Fruit fly (Drosophila melanogaster) whole organism, embryonic: ENCODE results near the gene CG31800.

Experiments used
- C15 ChIP-seq: fragments of 200-800 bp; sonication (Bioruptor generic); IDR thresholded peaks from 3 replicates; pipeline ENCODE4 v1.3.6; 2022; ENCODE audit warnings: missing biosample characterization, missing genetic modification characterization
- CG10366 ChIP-seq: fragments of 200-800 bp; sonication (Bioruptor generic); IDR thresholded peaks from 2 replicates; pipeline ENCODE4 v1.3.6; 2022; ENCODE audit warnings: missing biosample characterization, missing genetic modification characterization
- CG12659 ChIP-seq: fragments of 200-800 bp; sonication (Bioruptor generic); optimal IDR thresholded peaks from 3 replicates; lab custom pipeline; 2017; ENCODE audit warnings: mild to moderate bottlenecking, missing biosample characterization, missing genetic modification reagents, missing genetic modification characterization
- CG13775 ChIP-seq: fragments of 200-800 bp; sonication (Bioruptor generic); optimal IDR thresholded peaks from 3 replicates; lab custom pipeline; 2017; ENCODE audit warnings: missing biosample characterization, mild to moderate bottlenecking, missing genetic modification characterization
- CG14860 ChIP-seq: fragments of 200-800 bp; sonication (Bioruptor generic); IDR thresholded peaks from 3 replicates; pipeline ENCODE4 v1.3.6; 2022; ENCODE audit warnings: missing biosample characterization, missing genetic modification characterization; ENCODE audit not compliant: partially characterized antibody
- CG17328 ChIP-seq: fragments of 200-800 bp; sonication (Bioruptor generic); IDR thresholded peaks from 2 replicates; pipeline ENCODE4 v1.3.6; 2022; ENCODE audit warnings: missing biosample characterization, missing genetic modification characterization
- CG17359 ChIP-seq: fragments of 200-800 bp; sonication (Bioruptor generic); optimal IDR thresholded peaks from 3 replicates; lab custom pipeline; 2018; ENCODE audit warnings: missing biosample characterization, mild to moderate bottlenecking, missing genetic modification characterization, moderate library complexity
- CG18764 ChIP-seq: fragments of 200-800 bp; sonication (Bioruptor generic); optimal IDR thresholded peaks from 3 replicates; lab custom pipeline; 2016; ENCODE audit warnings: missing biosample characterization, missing genetic modification characterization
- CG2678 ChIP-seq: fragments of 200-800 bp; sonication (Bioruptor generic); optimal IDR thresholded peaks from 3 replicates; lab custom pipeline; 2019; ENCODE audit warnings: missing biosample characterization, mild to moderate bottlenecking, missing genetic modification characterization, moderate library complexity
- CG30020 ChIP-seq: fragments of 200-800 bp; optimal IDR thresholded peaks from 2 replicates; lab custom pipeline; 2019; ENCODE audit warnings: missing biosample characterization, mild to moderate bottlenecking, missing genetic modification characterization, moderate library complexity
- CG30403 ChIP-seq: fragments of 200-800 bp; sonication (Bioruptor generic); optimal IDR thresholded peaks from 3 replicates; lab custom pipeline; 2016; ENCODE audit warnings: missing biosample characterization, missing genetic modification characterization
- CG34376 ChIP-seq: fragments of 200-800 bp; sonication (Bioruptor generic); optimal IDR thresholded peaks from 2 replicates; lab custom pipeline; 2018; ENCODE audit warnings: missing biosample characterization, mild to moderate bottlenecking, missing genetic modification characterization
- CG4820 ChIP-seq: fragments of 200-800 bp; sonication (Bioruptor generic); optimal IDR thresholded peaks from 3 replicates; lab custom pipeline; 2016; ENCODE audit warnings: missing biosample characterization, missing genetic modification characterization
- CG6765 ChIP-seq: fragments of 200-800 bp; sonication (Bioruptor generic); optimal IDR thresholded peaks from 3 replicates; lab custom pipeline; 2017; ENCODE audit warnings: missing biosample characterization, mild to moderate bottlenecking, missing genetic modification characterization
- CG7786 ChIP-seq: fragments of 200-800 bp; sonication (Bioruptor generic); optimal IDR thresholded peaks from 2 replicates; lab custom pipeline; 2016; ENCODE audit warnings: missing biosample characterization, missing genetic modification characterization
- CG8281 ChIP-seq: fragments of 200-800 bp; sonication (Bioruptor generic); optimal IDR thresholded peaks from 2 replicates; lab custom pipeline; 2018; ENCODE audit warnings: missing biosample characterization, mild to moderate bottlenecking, missing genetic modification characterization, moderate library complexity
- CG8765 ChIP-seq: fragments of 200-800 bp; sonication (Bioruptor generic); IDR thresholded peaks from 2 replicates; pipeline ENCODE4 v1.3.6; 2022; ENCODE audit warnings: missing biosample characterization, missing genetic modification characterization
- Chrac-16 ChIP-seq: fragments of 200-800 bp; sonication (Bioruptor generic); optimal IDR thresholded peaks from 3 replicates; lab custom pipeline; 2016; ENCODE audit warnings: missing biosample characterization, missing genetic modification characterization
- Deaf1 ChIP-seq: fragments of 200-800 bp; optimal IDR thresholded peaks from 3 replicates; lab custom pipeline; 2019; ENCODE audit warnings: missing biosample characterization, mild to moderate bottlenecking, missing genetic modification characterization, moderate library complexity
- Kr ChIP-seq: fragments of 200-800 bp; sonication (Bioruptor generic); optimal IDR thresholded peaks from 2 replicates; lab custom pipeline; 2017; ENCODE audit warnings: missing biosample characterization, mild to moderate bottlenecking, missing genetic modification characterization
- Meics ChIP-seq: fragments of 200-800 bp; sonication (Bioruptor generic); optimal IDR thresholded peaks from 2 replicates; lab custom pipeline; 2017; ENCODE audit warnings: missing biosample characterization, mild to moderate bottlenecking, missing genetic modification characterization
- Myb ChIP-seq: fragments of 200-800 bp; sonication (Bioruptor generic); optimal IDR thresholded peaks from 2 replicates; lab custom pipeline; 2016; ENCODE audit warnings: missing biosample characterization, missing genetic modification characterization
- NFAT ChIP-seq: fragments of 200-800 bp; sonication (Bioruptor generic); IDR thresholded peaks from 2 replicates; pipeline ENCODE4 v1.3.6; 2022; ENCODE audit warnings: missing biosample characterization, missing genetic modification characterization
- NfI ChIP-seq: fragments of 200-800 bp; sonication (Bioruptor generic); optimal IDR thresholded peaks from 3 replicates; lab custom pipeline; 2018; ENCODE audit warnings: missing biosample characterization, mild to moderate bottlenecking, missing genetic modification characterization, moderate library complexity
- Optix ChIP-seq: fragments of 200-800 bp; sonication (Bioruptor generic); IDR thresholded peaks from 3 replicates; pipeline ENCODE4 v1.3.6; 2022; ENCODE audit warnings: missing biosample characterization, missing genetic modification characterization
- Ptx1 ChIP-seq: fragments of 200-800 bp; sonication (Bioruptor generic); IDR thresholded peaks from 2 replicates; pipeline ENCODE4 v1.3.6; 2022; ENCODE audit warnings: missing biosample characterization, missing genetic modification characterization
- Sin3A ChIP-seq: fragments of >200 bp; optimal IDR thresholded peaks from 2 replicates; lab custom pipeline; 2018
- aop ChIP-seq: fragments of 200-800 bp; sonication (Bioruptor generic); IDR thresholded peaks from 2 replicates; pipeline ENCODE4 v1.3.6; 2022; ENCODE audit warnings: missing biosample characterization, missing genetic modification characterization
- ato ChIP-seq: fragments of 200-800 bp; sonication (Bioruptor generic); IDR thresholded peaks from 2 replicates; pipeline ENCODE4 v1.3.6; 2022; ENCODE audit warnings: missing biosample characterization, missing genetic modification characterization; ENCODE audit not compliant: partially characterized antibody
- cato ChIP-seq: fragments of 200-800 bp; sonication (Bioruptor generic); optimal IDR thresholded peaks from 2 replicates; lab custom pipeline; 2016; ENCODE audit warnings: missing biosample characterization, missing genetic modification characterization, borderline replicate concordance
- cg ChIP-seq: fragments of 200-800 bp; sonication (Bioruptor generic); optimal IDR thresholded peaks from 3 replicates; lab custom pipeline; 2019; ENCODE audit warnings: missing biosample characterization, mild to moderate bottlenecking, missing genetic modification characterization, moderate library complexity
- dpn ChIP-seq, 2 experiments: fragments of 200-800 bp; sonication (Bioruptor generic); optimal IDR thresholded peaks; 3 replicates each; lab custom pipeline; 2016; ENCODE audit warnings: missing biosample characterization in 2 of 2, missing genetic modification characterization in 2 of 2
- esg ChIP-seq: fragments of 200-800 bp; sonication (Bioruptor generic); conservative IDR thresholded peaks from 2 replicates; pipeline ENCODE4 v1.3.6; 2022; ENCODE audit warnings: missing biosample characterization, missing genetic modification characterization
- fd64A ChIP-seq: fragments of 200-800 bp; sonication (Bioruptor generic); optimal IDR thresholded peaks from 3 replicates; lab custom pipeline; 2018; ENCODE audit warnings: missing biosample characterization, mild to moderate bottlenecking, missing genetic modification characterization
- gcm ChIP-seq: fragments of 200-800 bp; sonication (Bioruptor generic); optimal IDR thresholded peaks from 2 replicates; lab custom pipeline; 2019; ENCODE audit warnings: missing biosample characterization, mild to moderate bottlenecking, missing genetic modification characterization, moderate library complexity
- gcm2 ChIP-seq: fragments of 200-800 bp; sonication (Bioruptor generic); optimal IDR thresholded peaks from 2 replicates; lab custom pipeline; 2016; ENCODE audit warnings: missing biosample characterization, missing genetic modification characterization
- gsb ChIP-seq: fragments of 200-800 bp; sonication (Bioruptor generic); IDR thresholded peaks from 2 replicates; pipeline ENCODE4 v1.3.6; 2022; ENCODE audit warnings: missing biosample characterization, missing genetic modification characterization
- gsb-n ChIP-seq: fragments of 200-800 bp; sonication (Bioruptor generic); optimal IDR thresholded peaks from 3 replicates; lab custom pipeline; 2018; ENCODE audit warnings: missing biosample characterization, mild to moderate bottlenecking, missing genetic modification characterization
- ind ChIP-seq: fragments of 200-800 bp; sonication (Bioruptor generic); optimal IDR thresholded peaks from 3 replicates; lab custom pipeline; 2016; ENCODE audit warnings: missing biosample characterization, missing genetic modification characterization
- lab ChIP-seq: fragments of 200-800 bp; sonication (Bioruptor generic); optimal IDR thresholded peaks from 3 replicates; lab custom pipeline; 2017; ENCODE audit warnings: missing biosample characterization, missing genetic modification characterization, mild to moderate bottlenecking, moderate library complexity, missing genetic modification reagents
- lmd ChIP-seq: fragments of 200-800 bp; sonication (Bioruptor generic); IDR thresholded peaks from 2 replicates; pipeline ENCODE4 v1.3.6; 2022; ENCODE audit warnings: missing biosample characterization, missing genetic modification characterization
- phol ChIP-seq: fragments of 200-800 bp; sonication (Bioruptor generic); optimal IDR thresholded peaks from 3 replicates; lab custom pipeline; 2018; ENCODE audit warnings: missing biosample characterization, mild to moderate bottlenecking, missing genetic modification characterization, moderate library complexity
- pita ChIP-seq: fragments of 200-800 bp; sonication (Bioruptor generic); optimal IDR thresholded peaks from 2 replicates; lab custom pipeline; 2017; ENCODE audit warnings: missing biosample characterization, mild to moderate bottlenecking, missing genetic modification characterization
- salm ChIP-seq: fragments of 200-800 bp; sonication (Bioruptor generic); optimal IDR thresholded peaks from 2 replicates; lab custom pipeline; 2018; ENCODE audit warnings: missing biosample characterization, mild to moderate bottlenecking, missing genetic modification characterization
- seq ChIP-seq: fragments of 200-800 bp; sonication (Bioruptor generic); IDR thresholded peaks from 2 replicates; pipeline ENCODE4 v1.3.6; 2022; ENCODE audit warnings: missing biosample characterization, missing genetic modification characterization
- sisA ChIP-seq: fragments of 200-800 bp; sonication (Bioruptor generic); IDR thresholded peaks from 2 replicates; pipeline ENCODE4 v1.3.6; 2022; ENCODE audit warnings: missing biosample characterization, missing genetic modification characterization
- slou ChIP-seq: fragments of 200-800 bp; sonication (Bioruptor generic); optimal IDR thresholded peaks from 3 replicates; lab custom pipeline; 2016; ENCODE audit warnings: missing biosample characterization, missing genetic modification characterization
- so ChIP-seq: fragments of 200-800 bp; sonication (Bioruptor generic); IDR thresholded peaks from 3 replicates; pipeline ENCODE4 v1.3.6; 2022; ENCODE audit warnings: missing biosample characterization, missing genetic modification characterization
- unpg ChIP-seq: fragments of 200-800 bp; sonication (Bioruptor generic); optimal IDR thresholded peaks from 3 replicates; lab custom pipeline; 2018; ENCODE audit warnings: missing biosample characterization, mild to moderate bottlenecking, missing genetic modification characterization, moderate library complexity

Gene CG31800

DNA sequence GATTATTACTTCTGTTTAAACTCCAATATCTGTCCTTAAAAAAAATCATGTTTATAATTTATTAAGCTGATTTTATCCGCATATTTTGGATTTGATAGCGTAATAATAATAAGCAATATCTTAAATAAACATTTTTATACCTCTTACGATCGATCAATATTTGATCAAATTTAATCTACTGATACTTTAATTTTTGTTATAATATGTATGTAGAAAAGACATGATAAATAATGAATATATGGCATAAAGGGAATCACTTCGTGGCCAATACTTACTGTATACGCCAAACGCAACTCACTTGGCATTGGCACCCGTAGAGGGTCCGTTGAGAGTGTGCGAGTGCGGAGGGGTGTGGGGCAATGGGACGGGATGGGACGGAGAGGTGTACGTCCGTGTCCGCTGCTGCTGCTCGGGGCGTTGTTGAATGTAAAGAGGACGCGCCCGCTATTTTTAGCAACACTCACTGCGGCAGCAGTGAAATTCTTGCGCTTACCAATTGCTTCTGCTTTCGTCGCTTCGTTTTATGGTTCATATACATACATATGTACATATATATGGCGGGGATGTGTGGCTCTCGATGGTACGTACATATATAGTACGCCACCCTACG, 1.8 kb upstream of the CG31800 start (continued):
- TF ChIP-seq NfI (GFP tag; lab: Kevin White, UChicago) (peak; percentile 3), ind (GFP tag; lab: Kevin White, UChicago) (peak; percentile 13), Meics (GFP tag; lab: Kevin White, UChicago) (peak; percentile 41), pita (GFP tag; lab: Kevin White, UChicago) (no peak), Sin3A (lab: Kevin White, UChicago) (no peak), lab (GFP tag; lab: Kevin White, UChicago) (no peak), CG17359 (tag; lab: Kevin White, UChicago) (no peak), gsb (GFP tag; lab: Robert Waterston, UW) (no peak), so (no peak), Kr (GFP tag; lab: Kevin White, UChicago) (no peak), CG17328 (no peak), CG30403 (GFP tag; lab: Kevin White, UChicago) (peak; percentile 41), gcm2 (GFP tag; lab: Kevin White, UChicago) (no peak), NFAT (GFP tag; lab: Robert Waterston, UW) (0 out of 2 replicates have a peak, but pooled peaks have one; percentile 14), aop (GFP tag; lab: Robert Waterston, UW) (no peak), unpg (GFP tag; lab: Kevin White, UChicago) (no peak), Optix (no peak), CG6765 (GFP tag; lab: Kevin White, UChicago) (no peak), CG4820 (GFP tag; lab: Kevin White, UChicago) (no peak)

DNA sequence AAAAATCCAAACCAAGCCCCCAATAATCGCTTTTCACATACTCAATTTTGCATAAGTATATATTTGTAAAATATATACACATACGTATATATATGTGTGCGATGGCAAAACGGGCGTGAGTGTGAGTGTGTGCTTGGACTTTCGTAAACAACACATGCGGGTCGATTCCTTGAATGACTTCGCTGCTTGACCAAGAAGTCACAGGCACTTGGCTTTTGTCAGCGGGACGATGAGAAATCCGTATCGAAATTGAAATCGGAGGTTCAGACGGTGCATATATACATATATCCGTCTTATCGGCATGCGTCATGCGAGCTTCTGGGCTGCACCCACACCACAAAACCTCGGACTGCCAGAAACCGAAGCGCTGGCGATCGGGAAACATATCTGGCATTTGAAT, 637 bp upstream of the CG31800 start:
- no peak for TF ChIP-seq Myb
- TF ChIP-seq Deaf1 (tag; lab: Kevin White, UChicago), result peak; percentile 42
- TF ChIP-seq cg (GFP tag; lab: Kevin White, UChicago), result peak; percentile 72
- TF ChIP-seq CG10366 (GFP tag; lab: Robert Waterston, UW), result no peak
- TF ChIP-seq Chrac-16 (GFP tag; lab: Kevin White, UChicago), result no peak
- peak; percentile 66 for TF ChIP-seq gcm (GFP tag; lab: Kevin White, UChicago)
- TF ChIP-seq, all 482 proteins: peak for 3

DNA sequence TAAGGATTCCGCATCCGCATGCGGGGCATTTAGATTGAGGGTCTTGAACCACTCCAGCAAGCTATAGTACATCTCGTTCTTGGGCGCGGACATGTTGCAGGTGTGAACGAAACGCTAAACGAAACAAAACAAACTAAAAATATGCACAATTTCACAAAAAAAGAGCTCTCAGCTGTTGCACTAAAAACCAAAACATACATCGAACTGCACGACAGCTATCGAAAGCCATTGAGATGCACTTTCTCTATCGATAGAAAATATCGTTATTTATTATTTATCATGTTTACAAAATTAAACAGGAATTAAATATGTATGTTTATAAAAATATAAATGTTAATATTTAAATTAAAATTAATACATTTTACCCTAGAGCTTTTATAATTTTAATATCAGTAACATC, 1.1 kb downstream of the CG31800 start, which contains the start of gene hook:
hook (minus strand) TSS at position 211 of the 400 bp plus-strand sequence.
- no peak for TF ChIP-seq CG30020 (tag; lab: Kevin White, UChicago)
- peak; percentile 2 for TF ChIP-seq phol (tag; lab: Kevin White, UChicago)
- no peak for TF ChIP-seq dpn (GFP tag; optimal IDR thresholded peaks at IDR 0.05; lab: Kevin White, UChicago)
- TF ChIP-seq sisA (GFP tag; lab: Robert Waterston, UW), result no peak
- TF ChIP-seq CG18764 (GFP tag; lab: Kevin White, UChicago), result no peak
- no peak for TF ChIP-seq Ptx1 (GFP tag; lab: Robert Waterston, UW)
- TF ChIP-seq cato (GFP tag; lab: Kevin White, UChicago), result no peak
- no peak for TF ChIP-seq CG7786 (GFP tag; lab: Kevin White, UChicago)
- no peak for TF ChIP-seq slou (GFP tag; lab: Kevin White, UChicago)
- TF ChIP-seq CG2678 (tag; lab: Kevin White, UChicago), result no peak
- TF ChIP-seq gsb-n (tag; lab: Kevin White, UChicago), result no peak
- TF ChIP-seq fd64A (GFP tag; lab: Kevin White, UChicago), result no peak
- no peak for TF ChIP-seq CG13775 (GFP tag; lab: Kevin White, UChicago)
- no peak for TF ChIP-seq CG34376 (GFP tag; lab: Kevin White, UChicago)
- peak; percentile 22 for TF ChIP-seq CG12659 (GFP tag; lab: Kevin White, UChicago)
- no peak for TF ChIP-seq esg
- peak; percentile 63 for TF ChIP-seq CG14860
- no peak for TF ChIP-seq salm
- TF ChIP-seq ato (GFP tag; lab: Robert Waterston, UW), result 0 out of 2 replicates have a peak, but pooled peaks have one; percentile 24
- no peak for TF ChIP-seq lmd (GFP tag; lab: Robert Waterston, UW)
- TF ChIP-seq CG8765, result no peak
- no peak for TF ChIP-seq so
- no peak for TF ChIP-seq CG8281 (tag; lab: Kevin White, UChicago)
- TF ChIP-seq seq (GFP tag; lab: Robert Waterston, UW), result no peak
- no peak for TF ChIP-seq C15
